Fruit fly (Drosophila melanogaster): ENCODE results near the gene CG43092.

- TF ChIP-seq CG3163 (GFP tag; optimal IDR thresholded peaks at IDR 0.05), result no peak
- TF ChIP-seq CG10267 (tag; optimal IDR thresholded peaks at IDR 0.05), result no peak
- no peak for TF ChIP-seq Scr (GFP tag; IDR thresholded peaks at IDR 0.05; ENCODE audit: partially characterized antibody)
- TF ChIP-seq HHEX (GFP tag; optimal IDR thresholded peaks at IDR 0.05), result no peak
- TF ChIP-seq Mad (GFP tag; optimal IDR thresholded peaks at IDR 0.05), result no peak
- no peak for TF ChIP-seq Sin3A (optimal IDR thresholded peaks at IDR 0.05)
- TF ChIP-seq CG1832 (GFP tag; optimal IDR thresholded peaks at IDR 0.05), result no peak
- no peak for TF ChIP-seq HLH4C (GFP tag; IDR thresholded peaks at IDR 0.05; ENCODE audit: partially characterized antibody)
- no peak for TF ChIP-seq CG12659 (GFP tag; optimal IDR thresholded peaks at IDR 0.05)
These were observed 18.4 kb downstream of the CG43092 start for dm6 chr3R:22751111-22751510.

Data from whole organism, embryonic.